Worm (Caenorhabditis elegans): ENCODE data around the gene B0507.9.

Gene B0507.9

DNA sequence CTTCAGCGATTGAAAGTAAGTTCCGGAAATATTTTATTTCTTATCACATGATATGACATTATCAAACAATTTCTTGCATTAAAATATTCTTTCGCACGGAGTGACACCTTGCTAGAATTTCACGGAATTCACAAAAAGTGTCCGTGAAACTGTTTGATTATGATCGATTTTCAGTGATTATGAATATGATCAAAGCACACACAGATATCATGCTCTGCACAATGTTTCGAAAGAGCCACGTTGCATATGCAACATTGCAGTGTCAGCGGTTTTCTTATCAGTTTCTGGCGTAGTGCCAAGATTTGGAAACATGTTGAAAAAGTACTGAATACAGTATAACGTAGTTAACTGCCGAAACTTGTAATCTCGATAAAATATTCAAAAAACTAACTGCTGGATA lies 3.3 kb upstream of the B0507.9 start:
- TF ChIP-seq sma-9 (GFP tag; optimal IDR thresholded peaks at IDR 0.05) (peak; percentile 88), sma-9 (tag; optimal IDR thresholded peaks at IDR 0.05) (no peak), snpc-4 (tag; optimal IDR thresholded peaks at IDR 0.05) (no peak), sma-3 (GFP tag; optimal IDR thresholded peaks at IDR 0.05) (no peak), nhr-6 (tag; optimal IDR thresholded peaks at IDR 0.05) (no peak), blmp-1 (tag; optimal IDR thresholded peaks at IDR 0.05; ENCODE audit: insufficient read depth) (no peak), ztf-1 (GFP tag; conservative IDR thresholded peaks at IDR 0.05) (no peak), nhr-129 (tag; optimal IDR thresholded peaks at IDR 0.05) (no peak), elt-3 (tag; optimal IDR thresholded peaks at IDR 0.05) (no peak), egl-27 (tag; optimal IDR thresholded peaks at IDR 0.05) (no peak), nhr-10 (tag; optimal IDR thresholded peaks at IDR 0.05) (no peak), sem-4 (tag; optimal IDR thresholded peaks at IDR 0.05) (no peak), crh-2 (tag; optimal IDR thresholded peaks at IDR 0.05) (peak; percentile 91), F13H6.1 (tag; optimal IDR thresholded peaks at IDR 0.05) (peak; percentile 22), gmeb-1 (tag; optimal IDR thresholded peaks at IDR 0.05) (peak; percentile 40), nhr-25 (tag; optimal IDR thresholded peaks at IDR 0.05) (no peak), nhr-77 (tag; optimal IDR thresholded peaks at IDR 0.05) (no peak), fos-1 (tag; optimal IDR thresholded peaks at IDR 0.05) (peak; percentile 93), unc-62 (GFP tag; optimal IDR thresholded peaks at IDR 0.05) (no peak), nhr-12 (tag; optimal IDR thresholded peaks at IDR 0.05) (no peak), elt-1 (tag; optimal IDR thresholded peaks at IDR 0.05) (no peak), nhr-237 (tag; optimal IDR thresholded peaks at IDR 0.05) (no peak), mdl-1 (tag; optimal IDR thresholded peaks at IDR 0.05) (no peak), mbf-1 (tag; optimal IDR thresholded peaks at IDR 0.05) (no peak), lsy-2 (tag; optimal IDR thresholded peaks at IDR 0.05) (no peak), dmd-4 (tag; optimal IDR thresholded peaks at IDR 0.05) (no peak), zag-1 (tag; optimal IDR thresholded peaks at IDR 0.05) (no peak), lin-13 (GFP tag; optimal IDR thresholded peaks at IDR 0.05) (no peak), peb-1 (tag; optimal IDR thresholded peaks at IDR 0.05) (no peak), mab-5 (tag; optimal IDR thresholded peaks at IDR 0.05) (no peak), C34F6.9 (tag; optimal IDR thresholded peaks at IDR 0.05) (no peak), unc-39 (tag; optimal IDR thresholded peaks at IDR 0.05) (no peak), skn-1 (tag; optimal IDR thresholded peaks at IDR 0.05) (no peak), nhr-23 (tag; optimal IDR thresholded peaks at IDR 0.05) (no peak), lin-39 (tag; optimal IDR thresholded peaks at IDR 0.05) (no peak), ceh-16 (tag; optimal IDR thresholded peaks at IDR 0.05) (no peak), ceh-82 (tag; optimal IDR thresholded peaks at IDR 0.05) (no peak)

DNA sequence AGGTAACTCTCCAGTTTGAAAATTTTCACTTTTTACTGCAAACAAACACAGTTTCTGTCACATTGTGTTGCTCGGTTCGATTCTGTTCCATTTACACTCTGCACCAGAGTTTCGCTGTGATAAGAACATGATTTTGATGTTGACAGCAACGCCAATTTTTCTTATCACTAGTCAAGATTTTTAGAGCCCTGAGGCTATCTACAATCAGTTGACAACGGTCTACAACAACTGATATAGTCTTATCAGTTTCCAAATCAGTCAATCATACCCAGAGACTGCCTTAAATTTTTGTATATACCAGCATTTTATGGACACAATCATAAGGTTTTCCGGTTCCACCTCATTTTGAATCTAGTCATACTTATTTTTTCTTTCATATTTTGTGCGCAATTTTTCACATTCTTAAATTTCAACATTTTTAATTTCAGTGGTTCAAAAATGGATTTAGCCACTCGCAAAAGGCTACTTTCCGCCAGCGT lies 2.7 kb upstream of the B0507.9 start, which contains the start of gene B0507.3:
TSS of gene B0507.3 (plus strand) at position 429 of the 479 bp plus-strand sequence.
- TF ChIP-seq skn-1 (tag; optimal IDR thresholded peaks at IDR 0.05) (peak; percentile 50), sma-3 (GFP tag; optimal IDR thresholded peaks at IDR 0.05) (peak; percentile 43), F13H6.1 (tag; optimal IDR thresholded peaks at IDR 0.05) (peak; percentile 65), nhr-12 (tag; optimal IDR thresholded peaks at IDR 0.05) (no peak), unc-39 (tag; optimal IDR thresholded peaks at IDR 0.05) (no peak), sma-9 (GFP tag; optimal IDR thresholded peaks at IDR 0.05) (peak; percentile 91), sma-9 (tag; optimal IDR thresholded peaks at IDR 0.05) (no peak), crh-2 (tag; optimal IDR thresholded peaks at IDR 0.05) (peak; percentile 66), snpc-4 (tag; optimal IDR thresholded peaks at IDR 0.05) (no peak), gmeb-1 (tag; optimal IDR thresholded peaks at IDR 0.05) (peak; percentile 20), fos-1 (tag; optimal IDR thresholded peaks at IDR 0.05) (peak; percentile 98), egl-27 (tag; optimal IDR thresholded peaks at IDR 0.05) (peak; percentile 48), nhr-11 (tag; optimal IDR thresholded peaks at IDR 0.05) (no peak), blmp-1 (tag; optimal IDR thresholded peaks at IDR 0.05; ENCODE audit: insufficient read depth) (no peak), R02D3.7 (tag; optimal IDR thresholded peaks at IDR 0.05) (no peak), lsy-2 (tag; optimal IDR thresholded peaks at IDR 0.05) (no peak)

DNA sequence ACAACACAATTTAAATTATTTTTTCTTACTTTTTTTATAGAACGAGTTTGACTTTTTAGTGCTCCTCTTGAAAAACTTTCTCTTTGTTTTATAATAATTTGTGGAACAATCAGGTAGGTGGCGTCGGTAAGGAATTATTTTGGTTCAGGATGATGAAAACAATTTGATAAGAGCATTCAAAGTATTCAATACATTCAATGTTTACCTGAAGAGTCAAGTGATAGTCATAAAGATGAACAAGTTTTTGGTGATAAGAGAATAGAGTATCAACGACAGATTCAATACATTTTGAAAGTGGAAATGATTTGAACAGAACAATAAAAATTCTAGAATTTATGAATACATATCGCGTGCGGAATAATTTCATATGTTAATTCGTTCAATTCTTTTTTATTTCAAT lies 1.7 kb upstream of the B0507.9 start:
- TF ChIP-seq skn-1 (tag; optimal IDR thresholded peaks at IDR 0.05) (no peak), fos-1 (tag; optimal IDR thresholded peaks at IDR 0.05) (peak; percentile 63), sma-9 (GFP tag; optimal IDR thresholded peaks at IDR 0.05) (peak; percentile 34), sma-9 (tag; optimal IDR thresholded peaks at IDR 0.05) (no peak), crh-2 (tag; optimal IDR thresholded peaks at IDR 0.05) (peak; percentile 32)

All from whole organism, L2 larva.